Fruit fly (Drosophila melanogaster): ENCODE results near the gene CG2519.

- TF ChIP-seq fkh (GFP tag; optimal IDR thresholded peaks at IDR 0.05) (no peak), Eip75B (GFP tag; optimal IDR thresholded peaks at IDR 0.05) (no peak), pdm3 (GFP tag; optimal IDR thresholded peaks at IDR 0.05) (no peak), topi (GFP tag; optimal IDR thresholded peaks at IDR 0.05) (no peak), Eip78C (GFP tag) (no peak), Hr38 (GFP tag; optimal IDR thresholded peaks at IDR 0.05) (no peak), cyc (GFP tag; optimal IDR thresholded peaks at IDR 0.05) (no peak)
These were observed 44.9 kb downstream of the CG2519 start, which contains the start of gene NKCC for dm6 chr3R:5502646-5503045.
